Worm (Caenorhabditis elegans) whole organism, L4/young adult: ENCODE results near the gene F14F9.6.

Source experiments
- W03F9.2 ChIP-seq: fragments of 150-350 bp; optimal IDR thresholded peaks from 2 replicates; lab custom pipeline; 2014; ENCODE audit warnings: missing biosample characterization, missing genetic modification characterization
- him-1 ChIP-seq: sonication (generic microtip); optimal IDR thresholded peaks from 2 replicates; lab custom pipeline; 2016; ENCODE audit warnings: missing genotype, missing genetic modification reagents, missing genetic modification characterization, missing compliant biosample characterization

- TF ChIP-seq W03F9.2 (tag; lab: Kevin White, UChicago) (no peak), him-1 (tag; lab: Kevin White, UChicago) (no peak)
These were observed 44.3 kb downstream of the F14F9.6 start, which contains the start of gene srab-1 for ce11 chrV:5102017-5102416.
